Worm (Caenorhabditis elegans) whole organism, L2 larva: Measurements from ENCODE around the gene nbet-1.

Experiments used
- ZK546.5 ChIP-seq: sonication (generic microtip); optimal IDR thresholded peaks from 2 replicates; lab custom pipeline; 2017; ENCODE audit warnings: missing biosample characterization, missing genetic modification characterization
- ama-1 ChIP-seq: fragments of 150-350 bp; optimal IDR thresholded peaks from 2 replicates; lab custom pipeline; 2018; ENCODE audit warnings: inconsistent platforms
- elt-1 ChIP-seq: fragments of 150-350 bp; optimal IDR thresholded peaks from 2 replicates; lab custom pipeline; 2014; ENCODE audit warnings: missing biosample characterization, missing genetic modification characterization
- fos-1 ChIP-seq: fragments of 150-350 bp; optimal IDR thresholded peaks from 2 replicates; lab custom pipeline; 2014; ENCODE audit warnings: missing biosample characterization, missing genetic modification characterization
- nhr-21 ChIP-seq: fragments of 150-350 bp; optimal IDR thresholded peaks from 2 replicates; lab custom pipeline; 2014; ENCODE audit warnings: missing biosample characterization, missing genetic modification characterization
- snpc-4 ChIP-seq: fragments of 150-350 bp; optimal IDR thresholded peaks from 2 replicates; lab custom pipeline; 2014; ENCODE audit warnings: missing biosample characterization, missing genetic modification characterization
- unc-62 ChIP-seq: fragments of 150-350 bp; optimal IDR thresholded peaks from 2 replicates; lab custom pipeline; 2014; ENCODE audit warnings: missing biosample characterization, missing genetic modification reagents, missing genetic modification characterization
- ztf-11 ChIP-seq: sonication (generic microtip); optimal IDR thresholded peaks from 2 replicates; lab custom pipeline; 2017; ENCODE audit warnings: missing biosample characterization, missing genetic modification characterization

- TF ChIP-seq elt-1 (tag; lab: Kevin White, UChicago) (no peak), fos-1 (tag; lab: Kevin White, UChicago) (no peak), ama-1 (lab: Kevin White, UChicago) (no peak), unc-62 (GFP tag; lab: Kevin White, UChicago) (no peak), snpc-4 (tag; lab: Kevin White, UChicago) (no peak), ztf-11 (no peak), ZK546.5 (tag; lab: Kevin White, UChicago) (no peak), nhr-21 (no peak)
Measured at ce11 chrIV:5166030-5166429, 43.3 kb upstream of the nbet-1 start, which contains the start of gene ptp-5.1.
